Fruit fly (Drosophila melanogaster): ENCODE measurements around the gene Rim2.

dm6 chr2L:1669316-1670027 lies 54.7 kb downstream of the Rim2 start:
- TF ChIP-seq CG8478 (optimal IDR thresholded peaks at IDR 0.05) (no peak), CTCF (optimal IDR thresholded peaks at IDR 0.05) (no peak)
